Worm (Caenorhabditis elegans) whole organism, L3 larva: ENCODE results near the gene mel-11.

Source experiments
- aly-2 ChIP-seq: fragments of 150-350 bp; optimal IDR thresholded peaks from 2 replicates; lab custom pipeline; 2014; ENCODE audit warnings: missing biosample characterization, missing genetic modification characterization
- fos-1 ChIP-seq: fragments of 150-350 bp; optimal IDR thresholded peaks from 2 replicates; lab custom pipeline; 2014; ENCODE audit warnings: missing biosample characterization, missing genetic modification characterization
- lin-15B ChIP-seq: fragments of 150-350 bp; optimal IDR thresholded peaks from 2 replicates; lab custom pipeline; 2014; ENCODE audit warnings: missing biosample characterization, missing genetic modification characterization
- nfya-1 ChIP-seq: sonication (generic microtip); optimal IDR thresholded peaks from 2 replicates; lab custom pipeline; 2017; ENCODE audit warnings: missing genetic modification characterization, mild to moderate bottlenecking, missing compliant biosample characterization, antibody characterized with exemption, moderate library complexity; ENCODE audit not compliant: insufficient read depth
- pha-4 ChIP-seq: fragments of 150-350 bp; optimal IDR thresholded peaks from 2 replicates; lab custom pipeline; 2014; ENCODE audit warnings: missing biosample characterization, missing genetic modification reagents, missing genetic modification characterization
- sea-2 ChIP-seq: fragments of 150-350 bp; sonication (generic microtip); optimal IDR thresholded peaks from 4 replicates; lab custom pipeline; 2014; ENCODE audit warnings: missing biosample characterization, missing genetic modification reagents, missing genetic modification characterization
- skn-1 ChIP-seq: fragments of 150-350 bp; optimal IDR thresholded peaks from 2 replicates; lab custom pipeline; 2014; ENCODE audit warnings: missing biosample characterization, missing genetic modification characterization
- snpc-4 ChIP-seq: fragments of 150-350 bp; optimal IDR thresholded peaks from 2 replicates; lab custom pipeline; 2014; ENCODE audit warnings: missing biosample characterization, missing genetic modification characterization
- ztf-4 ChIP-seq: fragments of 150-350 bp; optimal IDR thresholded peaks from 2 replicates; lab custom pipeline; 2014; ENCODE audit warnings: missing biosample characterization, missing genetic modification characterization

DNA sequence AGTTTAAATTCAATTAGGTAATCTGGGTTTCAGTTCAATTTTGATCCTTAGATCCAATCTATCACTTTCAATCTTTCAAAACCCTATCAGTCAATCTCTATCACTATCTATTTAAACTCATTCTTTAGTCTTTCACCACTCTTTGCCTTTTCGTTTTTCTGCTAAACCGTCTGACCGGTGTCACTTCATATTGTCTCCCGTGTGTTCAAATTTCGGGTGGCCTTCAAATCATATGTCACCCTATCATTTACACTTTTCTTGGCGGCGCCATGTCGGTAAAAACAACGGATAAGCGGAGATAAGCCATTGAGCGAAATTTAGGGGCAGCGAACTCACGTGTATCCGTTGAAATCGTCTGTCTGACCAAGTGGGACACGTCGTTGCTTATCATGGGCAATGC lies 14.4 kb upstream of the mel-11 start:
- TF ChIP-seq sea-2 (GFP tag; lab: Kevin White, UChicago) (no peak), pha-4 (tag; lab: Kevin White, UChicago) (no peak), nfya-1 (no peak), aly-2 (tag; lab: Kevin White, UChicago) (no peak), skn-1 (tag; lab: Kevin White, UChicago) (no peak), fos-1 (tag; lab: Kevin White, UChicago) (no peak), snpc-4 (tag; lab: Kevin White, UChicago) (no peak), ztf-4 (tag; lab: Kevin White, UChicago) (no peak), lin-15B (tag; lab: Kevin White, UChicago) (no peak)
